Worm (Caenorhabditis elegans) whole organism, L1 larva: Measurements from ENCODE around the gene T06E6.1.

Source experiments
- F16B12.6 ChIP-seq: fragments of 150-350 bp; optimal IDR thresholded peaks from 2 replicates; lab custom pipeline; 2014; ENCODE audit warnings: missing biosample characterization, missing genetic modification characterization
- alr-1 ChIP-seq: fragments of 200-800 bp; sonication (Bioruptor generic); optimal IDR thresholded peaks from 2 replicates; lab custom pipeline; 2018; ENCODE audit warnings: borderline replicate concordance, mild to moderate bottlenecking, missing genetic modification characterization, missing compliant biosample characterization
- ama-1 ChIP-seq: fragments of 150-350 bp; optimal IDR thresholded peaks from 2 replicates; lab custom pipeline; 2014
- ceh-8 ChIP-seq: fragments of 200-800 bp; sonication (Bioruptor generic); optimal IDR thresholded peaks from 2 replicates; lab custom pipeline; 2018; ENCODE audit warnings: mild to moderate bottlenecking, missing genetic modification characterization, moderate library complexity, missing compliant biosample characterization
- ceh-90 ChIP-seq: sonication (generic microtip); optimal IDR thresholded peaks from 2 replicates; lab custom pipeline; 2016; ENCODE audit warnings: missing genetic modification characterization, missing compliant biosample characterization
- dpl-1 ChIP-seq, 3 experiments: fragments of 150-350 bp in 2 of 3; sonication (generic microtip) in 1 of 3; optimal IDR thresholded peaks; 2 replicates each; lab custom pipeline; 2014 to 2017; ENCODE audit warnings: missing biosample characterization in 3 of 3, missing genetic modification characterization in 3 of 3, missing genetic modification reagents in 3 of 3
- efl-1 ChIP-seq, 4 experiments: fragments of 150-350 bp; optimal IDR thresholded peaks in 3 of 4; peaks in 1 of 4; 1 replicate in 1 of 4; 2 replicates in 3 of 4; lab custom pipeline; 2014; ENCODE audit warnings: missing biosample characterization in 2 of 4, missing genetic modification characterization in 2 of 4, missing genetic modification reagents in 2 of 4
- egl-13 ChIP-seq: sonication (generic microtip); optimal IDR thresholded peaks from 2 replicates; lab custom pipeline; 2016; ENCODE audit warnings: missing genotype, missing genetic modification reagents, missing genetic modification characterization, missing compliant biosample characterization
- elt-2 ChIP-seq: sonication (generic microtip); optimal IDR thresholded peaks from 2 replicates; lab custom pipeline; 2016; ENCODE audit warnings: missing genetic modification characterization, mild to moderate bottlenecking, inconsistent platforms, missing compliant biosample characterization, missing genetic modification reagents
- ets-5 ChIP-seq: fragments of 200-800 bp; sonication (Bioruptor generic); IDR thresholded peaks from 2 replicates; pipeline ENCODE4 v1.3.6; 2022; ENCODE audit warnings: missing genetic modification characterization, missing compliant biosample characterization
- fkh-4 ChIP-seq: sonication (generic microtip); optimal IDR thresholded peaks from 2 replicates; lab custom pipeline; 2016; ENCODE audit warnings: missing compliant biosample characterization, missing genetic modification characterization, borderline replicate concordance
- hpl-2 ChIP-seq: fragments of 150-350 bp; optimal IDR thresholded peaks from 2 replicates; lab custom pipeline; 2014; ENCODE audit warnings: missing biosample characterization, missing genetic modification reagents, missing genetic modification characterization
- isw-1 ChIP-seq: fragments of 200-800 bp; sonication (Bioruptor generic); IDR thresholded peaks from 2 replicates; pipeline ENCODE4 v1.3.6; 2022; ENCODE audit warnings: missing genetic modification characterization, missing compliant biosample characterization
- jun-1 ChIP-seq: fragments of 150-350 bp; optimal IDR thresholded peaks from 2 replicates; lab custom pipeline; 2014; ENCODE audit warnings: missing biosample characterization, missing genetic modification reagents, missing genetic modification characterization
- lin-15B ChIP-seq: fragments of 150-350 bp; sonication (generic microtip); optimal IDR thresholded peaks from 3 replicates; lab custom pipeline; 2014; ENCODE audit warnings: missing biosample characterization, missing genetic modification characterization
- lin-35 ChIP-seq, 2 experiments: fragments of 150-350 bp; optimal IDR thresholded peaks; 2 replicates each; lab custom pipeline; 2014; ENCODE audit warnings: missing biosample characterization in 2 of 2, missing genetic modification characterization in 2 of 2, missing genetic modification reagents in 2 of 2
- lin-39 ChIP-seq: fragments of 150-350 bp; optimal IDR thresholded peaks from 2 replicates; lab custom pipeline; 2014; ENCODE audit warnings: missing biosample characterization, missing genetic modification reagents, missing genetic modification characterization
- lsy-2 ChIP-seq, 2 experiments: fragments of 150-350 bp; optimal IDR thresholded peaks; 2 replicates each; lab custom pipeline; 2014; ENCODE audit warnings: missing biosample characterization in 2 of 2, missing genetic modification characterization in 2 of 2
- mab-9 ChIP-seq: fragments of 200-800 bp; sonication (Bioruptor generic); IDR thresholded peaks from 2 replicates; pipeline ENCODE4 v1.3.6; 2022; ENCODE audit warnings: missing genetic modification reagents, missing genetic modification characterization, missing compliant biosample characterization
- nhr-11 ChIP-seq: fragments of 150-350 bp; optimal IDR thresholded peaks from 2 replicates; lab custom pipeline; 2014; ENCODE audit warnings: missing biosample characterization, missing genetic modification characterization
- nhr-20 ChIP-seq: sonication (generic microtip); optimal IDR thresholded peaks from 2 replicates; lab custom pipeline; 2016; ENCODE audit warnings: mild to moderate bottlenecking, missing genetic modification characterization, missing compliant biosample characterization
- nhr-71 ChIP-seq: sonication (generic microtip); optimal IDR thresholded peaks from 2 replicates; lab custom pipeline; 2016; ENCODE audit warnings: mild to moderate bottlenecking, missing genetic modification characterization, moderate library complexity, missing compliant biosample characterization
- nhr-76 ChIP-seq: sonication (generic microtip); optimal IDR thresholded peaks from 2 replicates; lab custom pipeline; 2017; ENCODE audit warnings: missing biosample characterization, missing genetic modification characterization
- nhr-77 ChIP-seq: fragments of 150-350 bp; optimal IDR thresholded peaks from 2 replicates; lab custom pipeline; 2014; ENCODE audit warnings: missing biosample characterization, missing genetic modification characterization
- nhr-84 ChIP-seq: sonication (generic microtip); optimal IDR thresholded peaks from 2 replicates; lab custom pipeline; 2017; ENCODE audit warnings: missing biosample characterization, missing genetic modification characterization
- nhr-85 ChIP-seq: sonication (generic microtip); peaks from one replicate; lab custom pipeline; 2016; ENCODE audit warnings: missing genetic modification characterization, inconsistent platforms, missing compliant biosample characterization
- snu-23 ChIP-seq: sonication (generic microtip); optimal IDR thresholded peaks from 2 replicates; lab custom pipeline; 2016; ENCODE audit warnings: missing genetic modification characterization, missing compliant biosample characterization
- sox-4 ChIP-seq: sonication (generic microtip); optimal IDR thresholded peaks from 2 replicates; lab custom pipeline; 2016; ENCODE audit warnings: missing genetic modification characterization, missing compliant biosample characterization
- tlp-1 ChIP-seq: fragments of 150-350 bp; optimal IDR thresholded peaks from 2 replicates; lab custom pipeline; 2014; ENCODE audit warnings: missing biosample characterization, missing genetic modification characterization
- unc-62 ChIP-seq: fragments of 150-350 bp; optimal IDR thresholded peaks from 2 replicates; lab custom pipeline; 2014; ENCODE audit warnings: missing biosample characterization, missing genetic modification reagents, missing genetic modification characterization
- vab-15 ChIP-seq: sonication (generic microtip); optimal IDR thresholded peaks from 2 replicates; lab custom pipeline; 2017; ENCODE audit warnings: missing genotype, mild to moderate bottlenecking, missing genetic modification characterization, missing compliant biosample characterization
- zag-1 ChIP-seq: fragments of 150-350 bp; optimal IDR thresholded peaks from 2 replicates; lab custom pipeline; 2014; ENCODE audit warnings: missing biosample characterization, missing genetic modification characterization
- ztf-11 ChIP-seq, 2 experiments: sonication (generic microtip); optimal IDR thresholded peaks; 2 replicates each; lab custom pipeline; 2016 to 2017; ENCODE audit warnings: missing genetic modification characterization in 2 of 2, missing biosample characterization in 1 of 2, missing compliant biosample characterization in 1 of 2
- ztf-4 ChIP-seq: fragments of 150-350 bp; optimal IDR thresholded peaks from 2 replicates; lab custom pipeline; 2014; ENCODE audit warnings: missing biosample characterization, missing genetic modification characterization

T06E6.1 gene

DNA sequence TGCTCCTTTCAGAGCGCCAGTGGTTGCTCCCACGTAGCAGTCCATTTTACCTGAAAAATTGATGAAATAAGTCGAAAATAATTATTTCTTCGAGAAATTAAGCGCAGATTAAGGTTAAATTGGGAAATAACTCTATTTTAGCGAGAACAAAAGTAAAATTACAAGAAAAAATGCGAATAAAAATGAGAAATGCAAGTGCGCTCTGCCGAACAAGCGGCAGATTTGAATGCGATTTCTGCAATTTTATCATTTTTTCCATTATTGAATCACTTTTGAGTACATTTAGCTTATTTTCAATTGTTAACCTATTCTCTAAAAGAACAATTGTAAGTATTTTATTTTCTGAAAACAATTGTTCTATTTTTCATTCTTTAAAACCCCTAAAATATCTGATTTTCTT, at the start of gene T06E6.1:
T06E6.1 (minus strand) TSS at position 56 of the 400 bp plus-strand sequence.
- TF ChIP-seq nhr-76 (no peak), ceh-90 (tag; lab: Kevin White, UChicago) (no peak), efl-1 (optimal IDR thresholded peaks at IDR 0.05; lab: Kevin White, UChicago) (peak; percentile 39 to 78), efl-1 (GFP tag; optimal IDR thresholded peaks at IDR 0.05 in 1 of 2; lab: Kevin White, UChicago) (peak; percentile 86 to 98), snu-23 (GFP tag; lab: Kevin White, UChicago) (no peak), dpl-1 (GFP tag; optimal IDR thresholded peaks at IDR 0.05; lab: Kevin White, UChicago) (peak; percentile 66 to 86 (median 77)), lsy-2 (tag; optimal IDR thresholded peaks at IDR 0.05; lab: Kevin White, UChicago) (peak in 1 of 2 experiments; percentile 7), alr-1 (tag; lab: Kevin White, UChicago) (no peak), sox-4 (tag; lab: Kevin White, UChicago) (no peak), lin-39 (no peak), lin-35 (GFP tag; optimal IDR thresholded peaks at IDR 0.05; lab: Kevin White, UChicago) (peak; percentile 68 to 90), nhr-11 (no peak), ets-5 (GFP tag; lab: Robert Waterston, UW) (no peak)
- TF ChIP-seq, all 84 proteins: peak for 4

DNA sequence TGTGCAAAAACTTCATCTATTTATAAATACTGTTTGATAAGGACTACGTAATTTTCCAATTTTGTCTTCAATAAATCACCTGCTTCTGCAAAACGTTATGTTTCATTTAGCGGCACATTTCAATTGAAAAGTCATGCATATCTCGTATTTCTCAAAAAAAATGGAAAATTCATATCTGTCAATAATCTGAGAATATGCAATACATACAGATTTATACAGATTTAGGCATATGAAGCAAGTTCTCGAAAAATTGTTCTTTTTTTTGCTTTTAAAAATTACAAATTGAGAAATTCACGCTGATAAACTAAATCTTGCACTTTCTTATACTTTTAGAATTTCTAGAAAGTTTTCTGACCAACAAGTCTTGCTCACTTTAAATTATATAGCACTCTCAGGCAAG, 49.4 kb upstream of the T06E6.1 start, which contains the start of gene T26H5.11:
T26H5.11 (minus strand) TSS at position 101 of the 400 bp plus-strand sequence.
- no peak for TF ChIP-seq ztf-4 (tag; lab: Kevin White, UChicago)
- no peak for TF ChIP-seq F16B12.6
- no peak for TF ChIP-seq mab-9
- no peak for TF ChIP-seq isw-1 (GFP tag; lab: Robert Waterston, UW)
- TF ChIP-seq ztf-11 (tag; optimal IDR thresholded peaks at IDR 0.05; lab: Kevin White, UChicago) = no peak
- no peak for TF ChIP-seq snu-23 (GFP tag; lab: Kevin White, UChicago)
- TF ChIP-seq fkh-4 (tag; lab: Kevin White, UChicago) = no peak
- TF ChIP-seq ama-1 (lab: Kevin White, UChicago) = no peak
- TF ChIP-seq lin-35 (GFP tag; optimal IDR thresholded peaks at IDR 0.05; lab: Kevin White, UChicago) = no peak
- TF ChIP-seq hpl-2 (GFP tag; lab: Kevin White, UChicago) = no peak
- TF ChIP-seq egl-13 (tag; lab: Kevin White, UChicago) = no peak
- TF ChIP-seq ceh-8 (GFP tag; lab: Kevin White, UChicago) = no peak

DNA sequence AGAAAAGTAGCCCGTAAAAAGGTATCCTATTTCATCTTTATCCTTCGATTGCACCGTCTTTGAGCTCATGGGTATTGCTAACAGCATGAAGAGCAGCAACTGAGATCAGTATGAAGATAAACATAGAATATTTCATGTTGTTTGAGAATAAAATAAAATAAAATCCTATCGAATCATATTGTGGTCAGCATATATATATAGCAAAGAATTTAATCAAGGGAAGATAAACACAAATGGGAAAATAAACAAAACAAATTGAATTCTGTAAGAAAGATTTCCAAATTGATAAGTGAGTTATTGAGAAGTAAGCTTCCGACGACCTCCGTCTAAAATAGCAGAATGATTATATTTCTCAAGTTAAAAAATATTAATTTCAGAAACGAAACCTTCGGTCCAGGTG, 48.9 kb upstream of the T06E6.1 start, which contains the start of gene T26H5.10:
T26H5.10 (minus strand) TSS at position 101 of the 400 bp plus-strand sequence.
- TF ChIP-seq ztf-4 (tag; lab: Kevin White, UChicago) = no peak
- no peak for TF ChIP-seq zag-1 (tag; lab: Kevin White, UChicago)

DNA sequence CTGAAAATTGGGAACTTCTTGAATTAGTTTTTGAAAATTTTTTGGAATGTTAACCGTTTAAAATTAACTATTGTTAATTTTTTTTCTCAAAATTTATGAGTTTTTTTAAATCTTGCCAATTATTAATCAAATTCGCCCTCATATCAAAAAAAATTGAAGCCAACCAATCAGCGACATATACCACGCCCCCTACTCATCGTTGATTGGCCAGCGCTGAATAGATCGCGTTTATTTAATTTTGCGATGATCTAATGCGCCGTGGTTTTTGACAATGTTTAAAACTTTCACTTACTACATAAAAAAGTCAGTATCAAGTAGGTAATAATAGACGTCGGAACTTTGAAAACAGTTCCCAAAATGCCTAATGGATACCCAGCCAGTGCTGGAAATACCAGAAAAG, 47.6 kb upstream of the T06E6.1 start:
- TF ChIP-seq isw-1 (GFP tag; lab: Robert Waterston, UW) (no peak), jun-1 (tag; lab: Kevin White, UChicago) (no peak), alr-1 (tag; lab: Kevin White, UChicago) (no peak), nhr-20 (tag; lab: Kevin White, UChicago) (no peak), ama-1 (lab: Kevin White, UChicago) (no peak), lin-15B (tag; lab: Kevin White, UChicago) (no peak), mab-9 (no peak), lin-39 (no peak), tlp-1 (tag; lab: Kevin White, UChicago) (no peak), hpl-2 (GFP tag; lab: Kevin White, UChicago) (no peak), nhr-84 (tag; lab: Kevin White, UChicago) (no peak), nhr-71 (no peak), vab-15 (tag; lab: Kevin White, UChicago) (no peak), unc-62 (GFP tag; lab: Kevin White, UChicago) (no peak), zag-1 (tag; lab: Kevin White, UChicago) (no peak), nhr-77 (tag; lab: Kevin White, UChicago) (no peak)

DNA sequence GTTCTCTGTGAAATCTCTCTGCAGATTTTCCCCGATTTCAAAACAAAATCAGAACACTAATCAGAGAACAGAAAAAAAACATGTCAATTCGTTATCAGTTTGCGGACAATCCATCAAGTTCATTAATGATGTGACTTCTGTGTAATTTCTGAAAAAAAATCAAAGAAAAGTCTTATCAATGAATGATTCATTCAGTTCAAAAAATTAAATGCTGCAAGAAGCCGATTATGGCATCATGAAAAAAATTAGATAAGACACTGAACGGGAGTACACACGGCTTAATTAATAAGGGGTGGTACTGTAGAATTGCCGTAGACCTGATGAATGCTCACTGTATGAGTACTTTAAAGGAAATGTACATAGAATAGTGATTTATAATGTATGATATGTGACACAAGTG, 41.4 kb upstream of the T06E6.1 start:
- TF ChIP-seq elt-2 (tag; lab: Kevin White, UChicago) (peak; percentile 61), nhr-85 (tag; lab: Kevin White, UChicago) (no peak)
